Worm (Caenorhabditis elegans): ENCODE data around the gene degl-2.
A peak's percentile ranks its signal among the peaks of the same experiment; 100 is the strongest.

DNA sequence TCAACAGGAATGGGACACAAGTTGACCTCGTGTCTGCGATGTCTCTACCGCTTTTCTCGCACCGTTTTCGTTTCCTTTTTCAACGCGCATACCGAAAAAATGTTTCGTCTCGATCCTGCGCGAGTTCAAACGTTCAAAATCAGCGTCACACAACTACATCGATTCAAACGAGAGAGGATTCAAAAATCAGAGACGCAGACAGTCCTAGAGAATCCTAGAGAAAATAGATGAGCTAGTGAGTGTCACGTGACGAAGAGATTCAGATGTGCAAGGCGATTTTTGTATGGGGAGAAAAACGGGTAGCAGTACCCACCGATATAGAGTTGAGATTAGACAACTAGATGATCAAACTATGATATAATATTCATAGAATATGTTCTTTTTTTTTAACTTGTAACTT, 26.7 kb downstream of the degl-2 start:
- TF ChIP-seq unc-62 (GFP tag; optimal IDR thresholded peaks at IDR 0.05) (no peak), skn-1 (tag; optimal IDR thresholded peaks at IDR 0.05) (no peak), F13H6.1 (tag; optimal IDR thresholded peaks at IDR 0.05) (peak; percentile 9), snpc-4 (tag; optimal IDR thresholded peaks at IDR 0.05) (no peak), mdl-1 (tag; optimal IDR thresholded peaks at IDR 0.05) (peak; percentile 59 to 83), zag-1 (tag; optimal IDR thresholded peaks at IDR 0.05) (no peak)

Measured in whole organism, L2 larva.